Fruit fly (Drosophila melanogaster) whole organism, embryonic: ENCODE measurements around the gene TwdlE.

Experiments used
- Antp ChIP-seq: fragments of 200-800 bp; sonication (Bioruptor generic); optimal IDR thresholded peaks from 3 replicates; lab custom pipeline; 2016; ENCODE audit warnings: missing biosample characterization, missing genetic modification characterization
- BEAF-32 ChIP-seq: fragments of 200-800 bp; sonication (Bioruptor generic); optimal IDR thresholded peaks from 3 replicates; lab custom pipeline; 2017; ENCODE audit warnings: missing biosample characterization, missing genetic modification characterization, mild to moderate bottlenecking, moderate library complexity, missing genetic modification reagents
- CG1024 ChIP-seq: fragments of 200-800 bp; sonication (Bioruptor generic); IDR thresholded peaks from 2 replicates; pipeline ENCODE4 v1.3.6; 2022; ENCODE audit warnings: missing biosample characterization, missing genetic modification characterization
- CG10431 ChIP-seq: fragments of 200-800 bp; sonication (Bioruptor generic); optimal IDR thresholded peaks from 3 replicates; lab custom pipeline; 2018; ENCODE audit warnings: missing biosample characterization, mild to moderate bottlenecking, missing genetic modification characterization
- CG11093 ChIP-seq: fragments of 200-800 bp; sonication (Bioruptor generic); IDR thresholded peaks from 3 replicates; pipeline ENCODE4 v1.3.6; 2022; ENCODE audit warnings: missing biosample characterization, missing genetic modification characterization
- CG11695 ChIP-seq: fragments of 200-800 bp; sonication (Bioruptor generic); IDR thresholded peaks from 3 replicates; pipeline ENCODE4 v1.3.6; 2022; ENCODE audit warnings: missing biosample characterization, missing genetic modification characterization
- CG12071 ChIP-seq: fragments of 200-800 bp; sonication (Bioruptor generic); optimal IDR thresholded peaks from 3 replicates; lab custom pipeline; 2018; ENCODE audit warnings: missing biosample characterization, mild to moderate bottlenecking, missing genetic modification characterization
- CG12219 ChIP-seq: fragments of 200-800 bp; sonication (Bioruptor generic); optimal IDR thresholded peaks from 3 replicates; lab custom pipeline; 2018; ENCODE audit warnings: missing biosample characterization, mild to moderate bottlenecking, missing genetic modification characterization
- CG1233 ChIP-seq: fragments of 200-800 bp; sonication (Bioruptor generic); optimal IDR thresholded peaks from 4 replicates; lab custom pipeline; 2018; ENCODE audit warnings: missing biosample characterization, mild to moderate bottlenecking, missing genetic modification characterization
- CG12659 ChIP-seq: fragments of 200-800 bp; sonication (Bioruptor generic); optimal IDR thresholded peaks from 3 replicates; lab custom pipeline; 2017; ENCODE audit warnings: mild to moderate bottlenecking, missing biosample characterization, missing genetic modification reagents, missing genetic modification characterization
- CG13424 ChIP-seq: fragments of 200-800 bp; sonication (Bioruptor generic); optimal IDR thresholded peaks from 2 replicates; lab custom pipeline; 2019; ENCODE audit warnings: missing biosample characterization, mild to moderate bottlenecking, missing genetic modification characterization, moderate library complexity
- CG17829 ChIP-seq: fragments of 200-800 bp; optimal IDR thresholded peaks from 2 replicates; lab custom pipeline; 2019; ENCODE audit warnings: missing biosample characterization, mild to moderate bottlenecking, missing genetic modification characterization, moderate library complexity
- CG18476 ChIP-seq: fragments of 200-800 bp; sonication (Bioruptor generic); optimal IDR thresholded peaks from 2 replicates; lab custom pipeline; 2016; ENCODE audit warnings: missing biosample characterization, mild to moderate bottlenecking, missing genetic modification characterization
- CG2129 ChIP-seq: fragments of 200-800 bp; sonication (Bioruptor generic); IDR thresholded peaks from 2 replicates; pipeline ENCODE4 v1.3.6; 2022; ENCODE audit warnings: missing biosample characterization, missing genetic modification characterization; ENCODE audit not compliant: partially characterized antibody
- CG32532 ChIP-seq: fragments of 200-800 bp; sonication (Bioruptor generic); IDR thresholded peaks from 2 replicates; pipeline ENCODE4 v1.3.6; 2022; ENCODE audit warnings: missing biosample characterization, missing genetic modification characterization
- CG34224 ChIP-seq: fragments of 200-800 bp; sonication (Bioruptor generic); IDR thresholded peaks from 3 replicates; pipeline ENCODE4 v1.3.6; 2022; ENCODE audit warnings: missing biosample characterization, missing genetic modification characterization; ENCODE audit not compliant: partially characterized antibody
- CG4404 ChIP-seq: fragments of 200-800 bp; sonication (Bioruptor generic); IDR thresholded peaks from 2 replicates; pipeline ENCODE4 v1.3.6; 2022; ENCODE audit warnings: missing biosample characterization, missing genetic modification characterization
- CG5180 ChIP-seq: fragments of 200-800 bp; sonication (Bioruptor generic); optimal IDR thresholded peaks from 3 replicates; lab custom pipeline; 2017; ENCODE audit warnings: missing biosample characterization, missing genetic modification characterization, mild to moderate bottlenecking, moderate library complexity, missing genetic modification reagents
- CG6654 ChIP-seq: fragments of 200-800 bp; sonication (Bioruptor generic); optimal IDR thresholded peaks from 2 replicates; lab custom pipeline; 2017; ENCODE audit warnings: missing biosample characterization, mild to moderate bottlenecking, missing genetic modification characterization
- CG6689 ChIP-seq: fragments of 200-800 bp; sonication (Bioruptor generic); IDR thresholded peaks from 2 replicates; pipeline ENCODE4 v1.3.6; 2022; ENCODE audit warnings: missing biosample characterization, missing genetic modification characterization
- CG7745 ChIP-seq: fragments of 200-800 bp; sonication (Bioruptor generic); optimal IDR thresholded peaks from 2 replicates; lab custom pipeline; 2018; ENCODE audit warnings: missing biosample characterization, mild to moderate bottlenecking, missing genetic modification characterization, moderate library complexity
- Dbx ChIP-seq: fragments of 200-800 bp; sonication (Bioruptor generic); IDR thresholded peaks from 3 replicates; pipeline ENCODE4 v1.3.6; 2022; ENCODE audit warnings: missing biosample characterization, missing genetic modification characterization
- Dip3 ChIP-seq: fragments of 200-800 bp; sonication (Bioruptor generic); optimal IDR thresholded peaks from 3 replicates; lab custom pipeline; 2016; ENCODE audit warnings: missing biosample characterization, missing genetic modification characterization
- Dp ChIP-seq: fragments of 200-800 bp; sonication (Bioruptor generic); optimal IDR thresholded peaks from 2 replicates; lab custom pipeline; 2018; ENCODE audit warnings: missing biosample characterization, mild to moderate bottlenecking, missing genetic modification characterization, moderate library complexity
- Hand ChIP-seq: fragments of 200-800 bp; sonication (Bioruptor generic); optimal IDR thresholded peaks from 2 replicates; lab custom pipeline; 2017; ENCODE audit warnings: mild to moderate bottlenecking, missing biosample characterization, missing genetic modification reagents, missing genetic modification characterization
- Hsf ChIP-seq: fragments of 200-800 bp; sonication (Bioruptor generic); optimal IDR thresholded peaks from 3 replicates; lab custom pipeline; 2016; ENCODE audit warnings: missing biosample characterization, missing genetic modification characterization
- MBD-R2 ChIP-seq: fragments of 200-800 bp; sonication (Bioruptor generic); IDR thresholded peaks from 2 replicates; pipeline ENCODE4 v1.3.6; 2022; ENCODE audit warnings: missing biosample characterization, missing genetic modification characterization
- Mrtf ChIP-seq: fragments of 200-800 bp; sonication (Bioruptor generic); IDR thresholded peaks from 3 replicates; pipeline ENCODE4 v1.3.6; 2022; ENCODE audit warnings: missing biosample characterization, missing genetic modification characterization
- Ravus ChIP-seq: fragments of 200-800 bp; sonication (Bioruptor generic); IDR thresholded peaks from 2 replicates; pipeline ENCODE4 v1.3.6; 2022; ENCODE audit warnings: missing biosample characterization, missing genetic modification characterization
- Sox100B ChIP-seq: fragments of 200-800 bp; sonication (Bioruptor generic); optimal IDR thresholded peaks from 3 replicates; lab custom pipeline; 2018; ENCODE audit warnings: missing biosample characterization, mild to moderate bottlenecking, missing genetic modification characterization
- Sry-β ChIP-seq: fragments of 200-800 bp; sonication (Bioruptor generic); optimal IDR thresholded peaks from 2 replicates; lab custom pipeline; 2018; ENCODE audit warnings: missing biosample characterization, mild to moderate bottlenecking, missing genetic modification characterization, moderate library complexity
- Xrp1 ChIP-seq: fragments of 200-800 bp; sonication (Bioruptor generic); IDR thresholded peaks from 2 replicates; pipeline ENCODE4 v1.3.6; 2022; ENCODE audit warnings: missing biosample characterization, missing genetic modification characterization
- aop ChIP-seq: fragments of 200-800 bp; sonication (Bioruptor generic); IDR thresholded peaks from 2 replicates; pipeline ENCODE4 v1.3.6; 2022; ENCODE audit warnings: missing biosample characterization, missing genetic modification characterization
- chm ChIP-seq: fragments of 200-800 bp; sonication (Bioruptor generic); IDR thresholded peaks from 2 replicates; pipeline ENCODE4 v1.3.6; 2022; ENCODE audit warnings: missing biosample characterization, missing genetic modification characterization
- chn ChIP-seq: fragments of 200-800 bp; sonication (Bioruptor generic); optimal IDR thresholded peaks from 2 replicates; lab custom pipeline; 2016; ENCODE audit warnings: missing biosample characterization, missing genetic modification characterization
- crc ChIP-seq: fragments of 200-800 bp; sonication (Bioruptor generic); optimal IDR thresholded peaks from 2 replicates; lab custom pipeline; 2016; ENCODE audit warnings: missing biosample characterization, missing genetic modification characterization
- dan ChIP-seq: fragments of 200-800 bp; sonication (Bioruptor generic); IDR thresholded peaks from 2 replicates; pipeline ENCODE4 v1.3.6; 2022; ENCODE audit warnings: missing biosample characterization, missing genetic modification characterization
- dmrt99B ChIP-seq: fragments of 200-800 bp; sonication (Bioruptor generic); optimal IDR thresholded peaks from 2 replicates; lab custom pipeline; 2018; ENCODE audit warnings: missing biosample characterization, mild to moderate bottlenecking, missing genetic modification characterization, moderate library complexity
- emc ChIP-seq: fragments of 200-800 bp; sonication (Bioruptor generic); optimal IDR thresholded peaks from 2 replicates; lab custom pipeline; 2016; ENCODE audit warnings: missing biosample characterization, missing genetic modification characterization
- fd3F ChIP-seq: fragments of 200-800 bp; sonication (Bioruptor generic); optimal IDR thresholded peaks from 2 replicates; lab custom pipeline; 2018; ENCODE audit warnings: missing biosample characterization, mild to moderate bottlenecking, missing genetic modification characterization, moderate library complexity
- gce ChIP-seq: fragments of 200-800 bp; sonication (Bioruptor generic); IDR thresholded peaks from 3 replicates; pipeline ENCODE4 v1.3.6; 2022; ENCODE audit warnings: missing biosample characterization, missing genetic modification characterization
- hb ChIP-seq: fragments of 200-800 bp; sonication (Bioruptor generic); IDR thresholded peaks from 3 replicates; pipeline ENCODE4 v1.3.6; 2022; ENCODE audit warnings: missing biosample characterization, missing genetic modification characterization; ENCODE audit not compliant: partially characterized antibody
- insv ChIP-seq, 2 experiments: fragments of 200-800 bp; sonication (Bioruptor generic); optimal IDR thresholded peaks; 3 replicates each; lab custom pipeline; 2016 to 2018; ENCODE audit warnings: missing biosample characterization in 2 of 2, missing genetic modification characterization in 2 of 2
- jing ChIP-seq: fragments of 200-800 bp; sonication (Bioruptor generic); optimal IDR thresholded peaks from 2 replicates; lab custom pipeline; 2018; ENCODE audit warnings: missing biosample characterization, mild to moderate bottlenecking, missing genetic modification characterization
- oc ChIP-seq: fragments of 200-800 bp; sonication (Bioruptor generic); optimal IDR thresholded peaks from 2 replicates; lab custom pipeline; 2018; ENCODE audit warnings: missing biosample characterization, mild to moderate bottlenecking, missing genetic modification characterization, moderate library complexity
- pfk ChIP-seq: fragments of 200-800 bp; sonication (Bioruptor generic); optimal IDR thresholded peaks from 2 replicates; lab custom pipeline; 2018; ENCODE audit warnings: missing biosample characterization, mild to moderate bottlenecking, missing genetic modification characterization, moderate library complexity
- psq ChIP-seq: fragments of 200-800 bp; sonication (Bioruptor generic); optimal IDR thresholded peaks from 2 replicates; lab custom pipeline; 2017; ENCODE audit warnings: missing biosample characterization, missing genetic modification characterization
- pzg ChIP-seq: fragments of 200-800 bp; sonication (Bioruptor generic); optimal IDR thresholded peaks from 3 replicates; lab custom pipeline; 2018; ENCODE audit warnings: missing biosample characterization, mild to moderate bottlenecking, missing genetic modification characterization, moderate library complexity
- row ChIP-seq: fragments of 200-800 bp; sonication (Bioruptor generic); IDR thresholded peaks from 3 replicates; pipeline ENCODE4 v1.3.6; 2022; ENCODE audit warnings: missing biosample characterization, missing genetic modification characterization
- scrt ChIP-seq: fragments of 200-800 bp; sonication (Bioruptor generic); optimal IDR thresholded peaks from 2 replicates; lab custom pipeline; 2018; ENCODE audit warnings: missing biosample characterization, mild to moderate bottlenecking, missing genetic modification characterization, moderate library complexity
- tup ChIP-seq: fragments of 200-800 bp; sonication (Bioruptor generic); optimal IDR thresholded peaks from 2 replicates; lab custom pipeline; 2016; ENCODE audit warnings: missing biosample characterization, mild to moderate bottlenecking, missing genetic modification characterization, moderate library complexity

TwdlE gene

dm6 chr2L:7809699-7810088 is 50.9 kb downstream of the TwdlE start (continued):
- no peak for TF ChIP-seq Xrp1 (GFP tag; lab: Robert Waterston, UW)
- TF ChIP-seq Ravus (GFP tag; lab: Robert Waterston, UW) = no peak
- TF ChIP-seq chn (GFP tag; lab: Kevin White, UChicago) = no peak
- no peak for TF ChIP-seq CG11093
- TF ChIP-seq Dbx = peak; percentile 62; the same call in 2 of the 3 replicates
- no peak for TF ChIP-seq psq (GFP tag; lab: Kevin White, UChicago)
- TF ChIP-seq Antp (GFP tag; lab: Kevin White, UChicago) = no peak
- no peak for TF ChIP-seq CG17829 (tag; lab: Kevin White, UChicago)
- TF ChIP-seq CG2129 (GFP tag; lab: Robert Waterston, UW) = no peak
- TF ChIP-seq hb = no peak
- TF ChIP-seq CG5180 = no peak
- TF ChIP-seq CG12071 (GFP tag; lab: Kevin White, UChicago) = no peak
- no peak for TF ChIP-seq crc (GFP tag; lab: Kevin White, UChicago)
- TF ChIP-seq gce (GFP tag; lab: Robert Waterston, UW) = no peak
- no peak for TF ChIP-seq insv (GFP tag; optimal IDR thresholded peaks at IDR 0.05; lab: Kevin White, UChicago)
- TF ChIP-seq CG6689 (GFP tag; lab: Robert Waterston, UW) = no peak
- TF ChIP-seq Dip3 (GFP tag; lab: Kevin White, UChicago) = no peak
- peak; percentile 40 for TF ChIP-seq pfk (GFP tag; lab: Kevin White, UChicago)
- no peak for TF ChIP-seq CG1024 (GFP tag; lab: Robert Waterston, UW)
- TF ChIP-seq aop (GFP tag; lab: Robert Waterston, UW) = no peak
- no peak for TF ChIP-seq jing (GFP tag; lab: Kevin White, UChicago)
- TF ChIP-seq dmrt99B (tag; lab: Kevin White, UChicago) = peak; percentile 14
- TF ChIP-seq CG7745 (tag; lab: Kevin White, UChicago) = no peak
- no peak for TF ChIP-seq CG1233 (GFP tag; lab: Kevin White, UChicago)
- TF ChIP-seq CG6654 = no peak
- no peak for TF ChIP-seq fd3F (GFP tag; lab: Kevin White, UChicago)
- TF ChIP-seq CG4404 (GFP tag; lab: Robert Waterston, UW) = no peak
- no peak for TF ChIP-seq CG11695
- TF ChIP-seq Hsf (GFP tag; lab: Kevin White, UChicago) = no peak
- peak; percentile 45; the same call in 1 of the 2 replicates for TF ChIP-seq chm
- no peak for TF ChIP-seq CG34224 (GFP tag; lab: Robert Waterston, UW)
- TF ChIP-seq CG18476 (GFP tag; lab: Kevin White, UChicago) = no peak
- TF ChIP-seq CG32532 = peak; percentile 55; the same call in 1 of the 2 replicates
- no peak for TF ChIP-seq tup
- TF ChIP-seq Sry-β (GFP tag; lab: Kevin White, UChicago) = no peak
- TF ChIP-seq emc (GFP tag; lab: Kevin White, UChicago) = no peak
- peak; percentile 34; the same call in 1 of the 2 replicates for TF ChIP-seq MBD-R2 (GFP tag; lab: Robert Waterston, UW)
- TF ChIP-seq CG13424 (tag; lab: Kevin White, UChicago) = no peak
- TF ChIP-seq CG12659 = peak; percentile 50
- TF ChIP-seq scrt (GFP tag; lab: Kevin White, UChicago) = no peak
- TF ChIP-seq Sox100B = no peak
- TF ChIP-seq Dp (GFP tag; lab: Kevin White, UChicago) = peak; percentile 38
- no peak for TF ChIP-seq CG10431 (GFP tag; lab: Kevin White, UChicago)
- TF ChIP-seq CG12219 (GFP tag; lab: Kevin White, UChicago) = no peak
- TF ChIP-seq dan (GFP tag; lab: Robert Waterston, UW) = no peak
- TF ChIP-seq BEAF-32 = no peak
- no peak for TF ChIP-seq oc (tag; lab: Kevin White, UChicago)
- TF ChIP-seq pzg (GFP tag; lab: Kevin White, UChicago) = peak; percentile 48
- TF ChIP-seq row = peak; percentile 27; the same call in 1 of the 3 replicates
- TF ChIP-seq Hand = peak; percentile 12
- TF ChIP-seq Mrtf (GFP tag; lab: Robert Waterston, UW) = no peak
